Worm (Caenorhabditis elegans) whole organism, L4/young adult: ENCODE measurements around the gene R52.6.

ENCODE experiments used
- W03F9.2 ChIP-seq: fragments of 150-350 bp; optimal IDR thresholded peaks from 2 replicates; lab custom pipeline; 2014; ENCODE audit warnings: missing biosample characterization, missing genetic modification characterization
- dao-5 ChIP-seq: sonication (generic microtip); optimal IDR thresholded peaks from 2 replicates; lab custom pipeline; 2016; ENCODE audit warnings: missing genotype, missing genetic modification characterization, moderate library complexity, missing compliant biosample characterization
- him-1 ChIP-seq: sonication (generic microtip); optimal IDR thresholded peaks from 2 replicates; lab custom pipeline; 2016; ENCODE audit warnings: missing genotype, missing genetic modification reagents, missing genetic modification characterization, missing compliant biosample characterization

The R52.6 gene

ce11 chrII:2116794-2117193 lies 3.9 kb upstream of the R52.6 start, which contains the start of gene srh-195:
Gene srh-195, minus strand, starts transcription at chrII:2116894.
- TF ChIP-seq dao-5 (tag; lab: Kevin White, UChicago) = no peak
- no peak for TF ChIP-seq W03F9.2
- TF ChIP-seq him-1 (tag; lab: Kevin White, UChicago) = no peak

- TF ChIP-seq W03F9.2 (no peak), him-1 (tag; lab: Kevin White, UChicago) (no peak), dao-5 (tag; lab: Kevin White, UChicago) (no peak)
Observed at ce11 chrII:2114488-2114887, 1.6 kb upstream of the R52.6 start.

ce11 chrII:2109943-2110342 lies 2.9 kb downstream of the R52.6 start, which contains the start of gene R52.5:
Gene R52.5, minus strand, starts transcription at chrII:2110043.
- TF ChIP-seq W03F9.2 = no peak
- no peak for TF ChIP-seq him-1 (tag; lab: Kevin White, UChicago)
- TF ChIP-seq dao-5 (tag; lab: Kevin White, UChicago) = no peak

ce11 chrII:2108295-2108694 lies 4.6 kb downstream of the R52.6 start, which contains the start of gene R52.4:
Gene R52.4, minus strand, starts transcription at chrII:2108395.
- no peak for TF ChIP-seq him-1 (tag; lab: Kevin White, UChicago)
- TF ChIP-seq W03F9.2 = no peak
- TF ChIP-seq dao-5 (tag; lab: Kevin White, UChicago) = no peak

- TF ChIP-seq him-1 (tag; lab: Kevin White, UChicago) (no peak), dao-5 (tag; lab: Kevin White, UChicago) (no peak), W03F9.2 (no peak)
Observed at ce11 chrII:2099139-2099976, 13.5 kb downstream of the R52.6 start, which contains the start of gene math-42. Gene math-42, plus strand, starts transcription at chrII:2099926.

- TF ChIP-seq him-1 (tag; lab: Kevin White, UChicago) (no peak), dao-5 (tag; lab: Kevin White, UChicago) (no peak), W03F9.2 (no peak)
Observed at ce11 chrII:2094924-2095650, 17.8 kb downstream of the R52.6 start, which contains the start of gene T16A1.2. Gene T16A1.2, plus strand, starts transcription at chrII:2095600.

- TF ChIP-seq him-1 (tag; lab: Kevin White, UChicago) = no peak
- TF ChIP-seq dao-5 (tag; lab: Kevin White, UChicago) = no peak
- no peak for TF ChIP-seq W03F9.2
Observed at ce11 chrII:2093456-2093926, 19.4 kb downstream of the R52.6 start, which contains the start of gene fbxb-37. Gene fbxb-37, minus strand, starts transcription at chrII:2093876.

- no peak for TF ChIP-seq W03F9.2
- TF ChIP-seq dao-5 (tag; lab: Kevin White, UChicago) = no peak
- no peak for TF ChIP-seq him-1 (tag; lab: Kevin White, UChicago)
Observed at ce11 chrII:2091972-2092371, 20.9 kb downstream of the R52.6 start, which contains the start of gene T16A1.10. Gene T16A1.10, minus strand, starts transcription at chrII:2092094.

ce11 chrII:2090605-2091004 lies 22.2 kb downstream of the R52.6 start, which contains the start of gene trpl-5:
Gene trpl-5, minus strand, starts transcription at chrII:2090636.
- no peak for TF ChIP-seq him-1 (tag; lab: Kevin White, UChicago)
- TF ChIP-seq dao-5 (tag; lab: Kevin White, UChicago) = no peak
- TF ChIP-seq W03F9.2 = no peak

ce11 chrII:2087206-2087605 lies 25.6 kb downstream of the R52.6 start:
- TF ChIP-seq W03F9.2 = no peak
- TF ChIP-seq dao-5 (tag; lab: Kevin White, UChicago) = no peak
- no peak for TF ChIP-seq him-1 (tag; lab: Kevin White, UChicago)

- no peak for TF ChIP-seq him-1 (tag; lab: Kevin White, UChicago)
- no peak for TF ChIP-seq dao-5 (tag; lab: Kevin White, UChicago)
- TF ChIP-seq W03F9.2 = no peak
Observed at ce11 chrII:2083726-2084179, 29.1 kb downstream of the R52.6 start, which contains the start of the genes T16A1.5 and fbxc-49. Gene T16A1.5, minus strand, starts transcription at chrII:2083826. Gene fbxc-49, plus strand, starts transcription at chrII:2084129.

- TF ChIP-seq W03F9.2 (no peak), him-1 (tag; lab: Kevin White, UChicago) (no peak)
Observed at ce11 chrII:2081257-2081656, 31.6 kb downstream of the R52.6 start, which contains the start of gene T16A1.4. Gene T16A1.4, plus strand, starts transcription at chrII:2081557.

ce11 chrII:2080425-2080824 lies 32.4 kb downstream of the R52.6 start, which contains the start of gene F07E5.9:
Gene F07E5.9, minus strand, starts transcription at chrII:2080525.
- TF ChIP-seq dao-5 (tag; lab: Kevin White, UChicago) (no peak), W03F9.2 (no peak), him-1 (tag; lab: Kevin White, UChicago) (no peak)
